Fruit fly (Drosophila melanogaster) whole organism, pupa: ENCODE data around the gene CG3847.

Experiments used
- CG4496 ChIP-seq: fragments of 200-800 bp; sonication (Bioruptor generic); IDR thresholded peaks from 3 replicates; pipeline ENCODE4 v1.3.6; 2022; ENCODE audit warnings: missing biosample characterization, missing genetic modification characterization
- CG8301 ChIP-seq: fragments of 200-800 bp; sonication (Bioruptor generic); optimal IDR thresholded peaks from 2 replicates; lab custom pipeline; 2018; ENCODE audit warnings: missing biosample characterization, mild to moderate bottlenecking, missing genetic modification characterization
- CG9948 ChIP-seq: fragments of 200-800 bp; sonication (Bioruptor generic); optimal IDR thresholded peaks from 2 replicates; lab custom pipeline; 2018; ENCODE audit warnings: missing biosample characterization, mild to moderate bottlenecking, missing genetic modification characterization, moderate library complexity

dm6 chrX:6353613-6353986, 6.7 kb downstream of the CG3847 start:
- TF ChIP-seq CG4496 (peak; percentile 61; the same call in 2 of the 3 replicates), CG8301 (tag; lab: Kevin White, UChicago) (peak; percentile 72), CG9948 (peak; percentile 51)
